Worm (Caenorhabditis elegans) whole organism, L4 larva: ENCODE measurements around the gene rps-22.

Experiments
- F26F4.8 ChIP-seq: fragments of 200-800 bp; sonication (Bioruptor generic); conservative IDR thresholded peaks from 2 replicates; pipeline ENCODE4 v1.3.6; 2022; ENCODE audit warnings: missing genetic modification characterization, missing compliant biosample characterization
- R02D3.7 ChIP-seq: fragments of 150-350 bp; sonication (generic microtip); optimal IDR thresholded peaks from 3 replicates; lab custom pipeline; 2014; ENCODE audit warnings: missing biosample characterization, missing genetic modification characterization
- T20F7.1 ChIP-seq: fragments of 200-800 bp; sonication (Bioruptor generic); optimal IDR thresholded peaks from 2 replicates; lab custom pipeline; 2018; ENCODE audit warnings: mild to moderate bottlenecking, missing genetic modification characterization, missing compliant biosample characterization
- T26A8.4 ChIP-seq: fragments of 200-800 bp; sonication (Bioruptor generic); IDR thresholded peaks from 2 replicates; pipeline ENCODE4 v1.3.6; 2022; ENCODE audit warnings: missing genetic modification characterization, missing compliant biosample characterization
- ZK337.2 ChIP-seq: fragments of 200-800 bp; sonication (Bioruptor generic); IDR thresholded peaks from 2 replicates; pipeline ENCODE4 v1.3.6; 2022; ENCODE audit warnings: missing genetic modification reagents, missing genetic modification characterization, missing compliant biosample characterization
- ama-1 ChIP-seq: fragments of 150-350 bp; optimal IDR thresholded peaks from 2 replicates; lab custom pipeline; 2014; ENCODE audit warnings: inconsistent platforms, mixed read lengths
- attf-4 ChIP-seq: sonication (generic microtip); optimal IDR thresholded peaks from 3 replicates; lab custom pipeline; 2017; ENCODE audit warnings: missing biosample characterization, missing genetic modification characterization
- ceh-28 ChIP-seq: fragments of 150-350 bp; optimal IDR thresholded peaks from 2 replicates; lab custom pipeline; 2014; ENCODE audit warnings: missing biosample characterization, missing genetic modification reagents, missing genetic modification characterization
- ceh-62 ChIP-seq: sonication (generic microtip); optimal IDR thresholded peaks from 2 replicates; lab custom pipeline; 2017; ENCODE audit warnings: missing biosample characterization, missing genetic modification characterization
- ceh-82 ChIP-seq: sonication (generic microtip); optimal IDR thresholded peaks from 2 replicates; lab custom pipeline; 2017; ENCODE audit warnings: missing biosample characterization, missing genetic modification characterization
- ces-1 ChIP-seq: fragments of 150-350 bp; sonication (generic microtip); optimal IDR thresholded peaks from 4 replicates; lab custom pipeline; 2014; ENCODE audit warnings: missing biosample characterization, missing genetic modification reagents, missing genetic modification characterization
- daf-19 ChIP-seq: fragments of 200-800 bp; sonication (Bioruptor generic); conservative IDR thresholded peaks from 2 replicates; pipeline ENCODE4 v1.3.6; 2022; ENCODE audit warnings: missing genetic modification characterization, missing compliant biosample characterization
- dmd-8 ChIP-seq: fragments of 200-800 bp; sonication (Bioruptor generic); IDR thresholded peaks from 2 replicates; pipeline ENCODE4 v1.3.6; 2022; ENCODE audit warnings: missing genetic modification characterization, missing compliant biosample characterization
- dpl-1 ChIP-seq: fragments of 150-350 bp; optimal IDR thresholded peaks from 2 replicates; lab custom pipeline; 2014; ENCODE audit warnings: missing biosample characterization, missing genetic modification reagents, missing genetic modification characterization
- egl-27 ChIP-seq: sonication (generic microtip); optimal IDR thresholded peaks from 3 replicates; lab custom pipeline; 2017; ENCODE audit warnings: missing biosample characterization, missing genetic modification reagents, missing genetic modification characterization
- egl-43 ChIP-seq: fragments of 200-800 bp; sonication (Bioruptor generic); IDR thresholded peaks from 2 replicates; pipeline ENCODE4 v1.3.6; 2022; ENCODE audit warnings: missing genetic modification reagents, missing genetic modification characterization, missing compliant biosample characterization
- fkh-10 ChIP-seq: fragments of 150-350 bp; optimal IDR thresholded peaks from 2 replicates; lab custom pipeline; 2014; ENCODE audit warnings: missing biosample characterization, missing genetic modification reagents, missing genetic modification characterization
- fos-1 ChIP-seq: fragments of 150-350 bp; optimal IDR thresholded peaks from 2 replicates; lab custom pipeline; 2014; ENCODE audit warnings: missing biosample characterization, missing genetic modification characterization
- gei-8 ChIP-seq: fragments of 200-800 bp; sonication (Bioruptor generic); optimal IDR thresholded peaks from 2 replicates; lab custom pipeline; 2018; ENCODE audit warnings: mild to moderate bottlenecking, missing genetic modification characterization, missing compliant biosample characterization
- hlh-11 ChIP-seq: fragments of 200-800 bp; sonication (Bioruptor generic); optimal IDR thresholded peaks from 2 replicates; lab custom pipeline; 2018; ENCODE audit warnings: mild to moderate bottlenecking, missing genetic modification characterization, missing compliant biosample characterization
- hlh-30 ChIP-seq: sonication (generic microtip); optimal IDR thresholded peaks from 2 replicates; lab custom pipeline; 2017; ENCODE audit warnings: antibody characterized with exemption, mild to moderate bottlenecking, missing genetic modification characterization, missing compliant biosample characterization; ENCODE audit not compliant: insufficient read depth
- lin-38 ChIP-seq: fragments of 200-800 bp; sonication (Bioruptor generic); IDR thresholded peaks from 2 replicates; pipeline ENCODE4 v1.3.6; 2022; ENCODE audit warnings: missing genetic modification reagents, missing genetic modification characterization, missing compliant biosample characterization
- lsy-2 ChIP-seq, 2 experiments: fragments of 150-350 bp in 1 of 2; sonication (generic microtip) in 1 of 2; optimal IDR thresholded peaks; 2 replicates each; lab custom pipeline; 2014 to 2017; ENCODE audit warnings: missing biosample characterization in 2 of 2, missing genetic modification characterization in 2 of 2
- madf-9 ChIP-seq: fragments of 200-800 bp; sonication (Bioruptor generic); conservative IDR thresholded peaks from 2 replicates; pipeline ENCODE4 v1.3.6; 2022; ENCODE audit warnings: missing genetic modification reagents, missing genetic modification characterization, missing compliant biosample characterization
- mxl-2 ChIP-seq: fragments of 200-800 bp; sonication (Bioruptor generic); conservative IDR thresholded peaks from 2 replicates; pipeline ENCODE4 v1.3.6; 2022; ENCODE audit warnings: missing genetic modification reagents, missing genetic modification characterization, missing compliant biosample characterization
- mxl-3 ChIP-seq: fragments of 200-800 bp; sonication (Bioruptor generic); optimal IDR thresholded peaks from 2 replicates; lab custom pipeline; 2018; ENCODE audit warnings: mild to moderate bottlenecking, missing genetic modification characterization, missing compliant biosample characterization
- nhr-10 ChIP-seq: fragments of 150-350 bp; optimal IDR thresholded peaks from 2 replicates; lab custom pipeline; 2014; ENCODE audit warnings: missing biosample characterization, missing genetic modification characterization
- nhr-102 ChIP-seq: sonication (generic microtip); optimal IDR thresholded peaks from 2 replicates; lab custom pipeline; 2016; ENCODE audit warnings: mild to moderate bottlenecking, missing genetic modification characterization, moderate library complexity, missing compliant biosample characterization
- nhr-11 ChIP-seq: fragments of 150-350 bp; optimal IDR thresholded peaks from 2 replicates; lab custom pipeline; 2014; ENCODE audit warnings: missing biosample characterization, missing genetic modification characterization
- nhr-237 ChIP-seq: sonication (generic microtip); optimal IDR thresholded peaks from 2 replicates; lab custom pipeline; 2017; ENCODE audit warnings: missing biosample characterization, missing genetic modification characterization
- nhr-6 ChIP-seq: fragments of 150-350 bp; optimal IDR thresholded peaks from 2 replicates; lab custom pipeline; 2014; ENCODE audit warnings: missing biosample characterization, missing genetic modification characterization
- nhr-76 ChIP-seq: fragments of 150-350 bp; optimal IDR thresholded peaks from 2 replicates; lab custom pipeline; 2014; ENCODE audit warnings: missing biosample characterization, missing genetic modification characterization
- nhr-77 ChIP-seq: fragments of 150-350 bp; optimal IDR thresholded peaks from 2 replicates; lab custom pipeline; 2014; ENCODE audit warnings: missing biosample characterization, missing genetic modification characterization
- saeg-2 ChIP-seq: fragments of 200-800 bp; sonication (Bioruptor generic); IDR thresholded peaks from 2 replicates; pipeline ENCODE4 v1.3.6; 2022; ENCODE audit warnings: missing genetic modification reagents, missing genetic modification characterization, missing compliant biosample characterization
- snpc-4 ChIP-seq: fragments of 150-350 bp; optimal IDR thresholded peaks from 2 replicates; lab custom pipeline; 2014; ENCODE audit warnings: missing biosample characterization, missing genetic modification characterization
- unc-62 ChIP-seq, 3 experiments: fragments of 150-350 bp in 1 of 3; sonication (generic microtip); optimal IDR thresholded peaks in 2 of 3; peaks in 1 of 3; 1 replicate in 1 of 3; 2 replicates in 2 of 3; lab custom pipeline; 2014 to 2017; ENCODE audit warnings: missing biosample characterization in 3 of 3, missing genetic modification characterization in 3 of 3, missing genetic modification reagents in 3 of 3, missing genotype in 1 of 3
- vab-7 ChIP-seq: fragments of 200-800 bp; sonication (Bioruptor generic); IDR thresholded peaks from 2 replicates; pipeline ENCODE4 v1.3.6; 2022; ENCODE audit warnings: missing genetic modification reagents, missing genetic modification characterization, missing compliant biosample characterization
- zfp-2 ChIP-seq: sonication (generic microtip); optimal IDR thresholded peaks from 2 replicates; lab custom pipeline; 2016; ENCODE audit warnings: mild to moderate bottlenecking, missing genetic modification characterization, missing compliant biosample characterization
- zfp-3 ChIP-seq: fragments of 200-800 bp; sonication (Bioruptor generic); conservative IDR thresholded peaks from 2 replicates; pipeline ENCODE4 v1.3.6; 2022; ENCODE audit warnings: missing genetic modification reagents, missing genetic modification characterization, missing compliant biosample characterization
- zip-11 ChIP-seq: fragments of 200-800 bp; sonication (Bioruptor generic); IDR thresholded peaks from 2 replicates; pipeline ENCODE4 v1.3.6; 2022; ENCODE audit warnings: missing genetic modification characterization, missing compliant biosample characterization

Gene rps-22

DNA sequence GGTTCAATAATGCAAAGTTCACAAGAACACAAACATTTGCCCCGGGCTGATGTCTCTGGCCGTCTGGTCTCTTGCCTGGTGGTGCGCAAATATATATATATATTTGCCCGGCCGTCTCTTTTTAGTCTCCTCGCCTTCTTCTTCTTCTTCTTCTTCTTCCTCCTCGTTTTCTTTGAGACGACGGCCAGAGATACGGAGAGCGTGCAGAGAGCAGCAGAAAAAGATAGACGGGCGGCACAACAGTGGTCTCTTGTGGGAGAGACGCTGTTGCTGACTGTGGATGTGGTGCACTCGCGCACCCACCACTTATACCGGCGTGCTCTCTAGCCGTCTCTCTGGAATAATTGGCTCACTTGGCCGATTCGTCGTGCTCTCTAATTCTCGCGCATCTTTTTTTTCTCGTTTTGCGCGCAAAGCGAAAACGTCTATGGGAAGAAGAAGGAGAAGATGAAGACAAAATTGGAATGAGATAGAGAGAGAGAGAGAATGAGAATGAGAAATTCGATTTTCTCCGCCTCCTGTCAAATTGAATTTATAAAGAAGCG, 29.1 kb upstream of the rps-22 start (continued):
- TF ChIP-seq attf-4 (tag; lab: Kevin White, UChicago), result peak; percentile 60
- peak; percentile 71 for TF ChIP-seq zfp-2 (tag; lab: Kevin White, UChicago)
- peak; percentile 89 for TF ChIP-seq mxl-3
- peak; percentile 69 for TF ChIP-seq lin-38 (GFP tag; lab: Robert Waterston, UW)
- no peak for TF ChIP-seq ceh-82 (tag; lab: Kevin White, UChicago)
- peak; percentile 85 to 86 for TF ChIP-seq lsy-2 (tag; optimal IDR thresholded peaks at IDR 0.05; lab: Kevin White, UChicago)
- TF ChIP-seq nhr-6 (tag; lab: Kevin White, UChicago), result peak; percentile 65
- peak; percentile 74 for TF ChIP-seq zfp-3 (GFP tag; lab: Robert Waterston, UW)
- TF ChIP-seq daf-19 (GFP tag; lab: Robert Waterston, UW), result no peak
- peak; percentile 38 for TF ChIP-seq ama-1 (lab: Kevin White, UChicago)
- peak; percentile 100 for TF ChIP-seq hlh-11
- peak; percentile 89 for TF ChIP-seq T26A8.4
- peak; percentile 62 for TF ChIP-seq dpl-1
- TF ChIP-seq ZK337.2 (GFP tag; lab: Robert Waterston, UW), result peak; percentile 56; the same call in 1 of the 2 replicates
- peak; percentile 70 for TF ChIP-seq egl-27 (tag; lab: Kevin White, UChicago)
- TF ChIP-seq zip-11 (GFP tag; lab: Robert Waterston, UW), result no peak
- TF ChIP-seq gei-8 (GFP tag; lab: Kevin White, UChicago), result peak; percentile 100
- peak; percentile 81 for TF ChIP-seq nhr-77 (tag; lab: Kevin White, UChicago)
- TF ChIP-seq nhr-10 (tag; lab: Kevin White, UChicago), result peak; percentile 79
- TF ChIP-seq vab-7, result 0 out of 2 replicates have a peak, but pooled peaks have one; percentile 21
- no peak for TF ChIP-seq ceh-62
- TF ChIP-seq T20F7.1 (GFP tag; lab: Kevin White, UChicago), result peak; percentile 56
- peak; percentile 81 for TF ChIP-seq fos-1 (tag; lab: Kevin White, UChicago)
- peak; percentile 96 for TF ChIP-seq ces-1
- no peak for TF ChIP-seq F26F4.8 (GFP tag; lab: Robert Waterston, UW)
- TF ChIP-seq fkh-10, result peak; percentile 96
- no peak for TF ChIP-seq nhr-237
- TF ChIP-seq snpc-4, result peak; percentile 46
- peak; percentile 66 for TF ChIP-seq nhr-76
- peak; percentile 26 for TF ChIP-seq ceh-28 (tag; lab: Kevin White, UChicago)
- 0 out of 2 replicates have a peak, but pooled peaks have one; percentile 35 for TF ChIP-seq mxl-2 (GFP tag; lab: Robert Waterston, UW)
- TF ChIP-seq egl-43 (GFP tag; lab: Robert Waterston, UW), result peak; percentile 82
- no peak for TF ChIP-seq dmd-8 (GFP tag; lab: Robert Waterston, UW)

DNA sequence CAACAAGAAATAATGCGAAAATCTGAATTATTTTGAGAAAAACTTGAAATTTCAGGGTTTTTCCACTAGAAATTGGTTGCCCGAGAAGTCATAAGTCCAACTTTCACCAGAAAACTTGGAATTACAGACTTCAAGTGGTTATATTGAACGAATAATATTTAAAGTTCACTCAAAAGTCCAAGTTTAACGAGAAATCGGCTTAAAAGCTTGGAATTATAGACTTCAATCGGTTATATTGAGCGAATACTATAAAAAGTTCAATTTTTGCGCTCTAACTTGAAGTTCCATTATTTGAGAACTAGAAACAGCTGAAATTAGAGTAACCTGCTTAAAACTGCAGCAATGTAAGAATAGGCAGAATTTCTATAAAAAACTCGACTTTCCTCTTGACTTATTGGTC, 28.3 kb upstream of the rps-22 start:
- TF ChIP-seq unc-62 (GFP tag; optimal IDR thresholded peaks at IDR 0.05 in 1 of 2; lab: Kevin White, UChicago), result peak in 1 of 2 experiments; percentile 93
- TF ChIP-seq unc-62 (tag; optimal IDR thresholded peaks at IDR 0.05; lab: Kevin White, UChicago), result no peak
- TF ChIP-seq hlh-30 (tag; lab: Kevin White, UChicago), result no peak
- TF ChIP-seq, all 104 proteins: peak for 1

DNA sequence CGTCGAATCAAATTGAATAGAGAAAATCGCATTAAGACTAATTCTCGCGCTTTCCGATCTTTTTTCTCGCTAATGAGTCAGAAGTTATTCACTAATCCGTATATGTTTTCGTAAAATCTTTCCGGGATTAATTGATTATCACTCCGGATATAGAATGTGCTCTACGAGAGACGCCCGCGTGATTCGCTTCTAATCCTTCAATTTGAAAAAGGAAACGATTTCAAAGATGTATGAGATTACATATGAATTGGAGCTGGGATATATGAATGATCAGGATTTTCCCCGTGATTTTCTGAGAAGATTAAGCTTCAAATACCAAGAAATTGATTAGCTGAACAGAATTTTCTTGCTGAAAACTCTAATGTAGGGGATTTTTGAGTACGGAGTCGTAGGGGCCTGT, 27.8 kb upstream of the rps-22 start:
- TF ChIP-seq fkh-10 (no peak), saeg-2 (GFP tag; lab: Robert Waterston, UW) (no peak), lin-38 (GFP tag; lab: Robert Waterston, UW) (no peak), R02D3.7 (tag; lab: Kevin White, UChicago) (no peak), nhr-11 (tag; lab: Kevin White, UChicago) (peak; percentile 1), nhr-102 (tag; lab: Kevin White, UChicago) (no peak), madf-9 (no peak), daf-19 (GFP tag; lab: Robert Waterston, UW) (no peak)
